Fruit fly (Drosophila melanogaster): ENCODE results near the gene CG14605.

DNA sequence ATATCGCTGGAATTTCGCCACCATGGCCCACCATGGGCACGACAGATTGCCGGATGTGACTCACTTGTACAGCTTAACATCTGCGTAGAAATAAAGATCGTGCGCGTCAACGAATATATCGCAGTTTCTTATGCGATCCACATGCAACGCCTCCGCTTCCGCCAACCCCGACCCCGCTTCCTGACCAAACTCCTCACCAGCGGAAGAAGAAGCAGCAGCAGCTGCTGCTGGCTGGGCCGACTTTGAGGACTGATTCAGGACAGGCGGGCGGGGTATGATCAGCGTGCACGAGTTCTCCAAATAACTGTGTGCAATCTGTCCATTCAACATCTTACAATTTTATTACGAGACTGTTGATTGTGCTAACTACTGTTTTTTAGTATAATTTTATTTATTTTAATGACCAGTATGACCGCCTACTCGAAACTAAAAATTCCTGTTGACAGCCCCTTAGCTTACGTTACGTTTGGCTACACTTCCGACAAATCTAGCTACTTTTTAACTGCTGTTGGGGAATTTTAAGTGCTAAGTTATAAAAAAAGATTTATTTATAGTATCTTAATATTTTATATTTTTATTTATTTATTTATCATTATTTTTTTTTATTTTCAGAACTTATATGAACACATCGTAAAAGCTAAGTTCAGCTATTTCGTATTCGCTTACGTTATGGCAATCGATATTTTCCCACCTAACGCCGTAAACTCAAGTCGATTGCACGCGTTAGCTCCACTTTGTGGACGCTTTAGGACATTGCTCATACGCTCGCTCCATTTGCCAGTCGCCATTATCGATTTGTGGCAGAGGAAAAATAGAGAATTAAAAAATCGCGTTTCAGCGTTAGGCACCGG lies 33.0 kb downstream of the CG14605 start, which contains the start of the genes CG10055 and lap:
- TF ChIP-seq CTCF (optimal IDR thresholded peaks at IDR 0.05): no peak
- no peak for TF ChIP-seq CG8478 (optimal IDR thresholded peaks at IDR 0.05)

All from S2 (cell line).